Worm (Caenorhabditis elegans) whole organism, mixed stage, embryonic: ENCODE measurements around the gene T28A11.20.

Experiments
- elt-1 ChIP-seq: sonication (generic microtip); optimal IDR thresholded peaks from 2 replicates; lab custom pipeline; 2017; ENCODE audit warnings: missing genetic modification characterization, mild to moderate bottlenecking, missing compliant biosample characterization, antibody characterized with exemption, moderate library complexity, borderline replicate concordance; ENCODE audit not compliant: insufficient read depth
- elt-3 ChIP-seq: fragments of 150-350 bp; optimal IDR thresholded peaks from 2 replicates; lab custom pipeline; 2014; ENCODE audit warnings: missing biosample characterization, missing genetic modification characterization
- lsy-2 ChIP-seq: fragments of 150-350 bp; optimal IDR thresholded peaks from 2 replicates; lab custom pipeline; 2014; ENCODE audit warnings: missing biosample characterization, missing genetic modification characterization
- nhr-12 ChIP-seq: fragments of 150-350 bp; optimal IDR thresholded peaks from 2 replicates; lab custom pipeline; 2014; ENCODE audit warnings: missing biosample characterization, missing genetic modification characterization
- nhr-76 ChIP-seq: sonication (generic microtip); optimal IDR thresholded peaks from 2 replicates; lab custom pipeline; 2017; ENCODE audit warnings: missing biosample characterization, missing genetic modification characterization
- snpc-4 ChIP-seq: fragments of 150-350 bp; optimal IDR thresholded peaks from 2 replicates; lab custom pipeline; 2014; ENCODE audit warnings: missing biosample characterization, missing genetic modification characterization
- unc-62 ChIP-seq: fragments of 150-350 bp; optimal IDR thresholded peaks from 2 replicates; lab custom pipeline; 2014; ENCODE audit warnings: missing biosample characterization, missing genetic modification reagents, missing genetic modification characterization

- TF ChIP-seq nhr-76 (tag; lab: Kevin White, UChicago), result no peak
- no peak for TF ChIP-seq unc-62 (GFP tag; lab: Kevin White, UChicago)
- no peak for TF ChIP-seq nhr-12 (tag; lab: Kevin White, UChicago)
- TF ChIP-seq snpc-4 (tag; lab: Kevin White, UChicago), result no peak
- no peak for TF ChIP-seq elt-3 (tag; lab: Kevin White, UChicago)
- TF ChIP-seq lsy-2 (tag; lab: Kevin White, UChicago), result no peak
- TF ChIP-seq elt-1 (tag; lab: Kevin White, UChicago), result no peak
Measured at ce11 chrV:3227373-3227772, 45.7 kb downstream of the T28A11.20 start, which contains the start of gene K08D9.2.
